Worm (Caenorhabditis elegans) whole organism, L1 larva: ENCODE data around the gene emb-8.

Experiments used
- blmp-1 ChIP-seq: fragments of 150-350 bp; optimal IDR thresholded peaks from 2 replicates; lab custom pipeline; 2014; ENCODE audit warnings: missing biosample characterization, missing genetic modification characterization
- fkh-10 ChIP-seq: sonication (generic microtip); optimal IDR thresholded peaks from 2 replicates; lab custom pipeline; 2017; ENCODE audit warnings: missing biosample characterization, missing genetic modification reagents, missing genetic modification characterization
- mab-9 ChIP-seq: fragments of 200-800 bp; sonication (Bioruptor generic); IDR thresholded peaks from 2 replicates; pipeline ENCODE4 v1.3.6; 2022; ENCODE audit warnings: missing genetic modification reagents, missing genetic modification characterization, missing compliant biosample characterization
- mep-1 ChIP-seq: fragments of 150-350 bp; optimal IDR thresholded peaks from 2 replicates; lab custom pipeline; 2014; ENCODE audit warnings: missing biosample characterization, missing genetic modification characterization
- nhr-28 ChIP-seq: fragments of 150-350 bp; optimal IDR thresholded peaks from 2 replicates; lab custom pipeline; 2014; ENCODE audit warnings: missing biosample characterization, missing genetic modification characterization
- nhr-77 ChIP-seq: fragments of 150-350 bp; optimal IDR thresholded peaks from 2 replicates; lab custom pipeline; 2014; ENCODE audit warnings: missing biosample characterization, missing genetic modification characterization
- rnt-1 ChIP-seq: sonication (generic microtip); optimal IDR thresholded peaks from 2 replicates; lab custom pipeline; 2016; ENCODE audit warnings: mild to moderate bottlenecking, missing genetic modification characterization, moderate library complexity, missing compliant biosample characterization
- sptf-1 ChIP-seq: fragments of 150-350 bp; optimal IDR thresholded peaks from 2 replicates; lab custom pipeline; 2014; ENCODE audit warnings: missing biosample characterization, missing genetic modification characterization
- tbx-2 ChIP-seq: sonication (generic microtip); optimal IDR thresholded peaks from 2 replicates; lab custom pipeline; 2016; ENCODE audit warnings: missing genetic modification characterization, missing compliant biosample characterization
- unc-30 ChIP-seq: sonication (generic microtip); optimal IDR thresholded peaks from 2 replicates; lab custom pipeline; 2017; ENCODE audit warnings: missing biosample characterization, missing genetic modification characterization
- unc-62 ChIP-seq: fragments of 150-350 bp; optimal IDR thresholded peaks from 2 replicates; lab custom pipeline; 2014; ENCODE audit warnings: missing biosample characterization, missing genetic modification reagents, missing genetic modification characterization
- ztf-11 ChIP-seq, 2 experiments: sonication (generic microtip); optimal IDR thresholded peaks; 2 replicates each; lab custom pipeline; 2016 to 2017; ENCODE audit warnings: missing genetic modification characterization in 2 of 2, missing biosample characterization in 1 of 2, missing compliant biosample characterization in 1 of 2

DNA sequence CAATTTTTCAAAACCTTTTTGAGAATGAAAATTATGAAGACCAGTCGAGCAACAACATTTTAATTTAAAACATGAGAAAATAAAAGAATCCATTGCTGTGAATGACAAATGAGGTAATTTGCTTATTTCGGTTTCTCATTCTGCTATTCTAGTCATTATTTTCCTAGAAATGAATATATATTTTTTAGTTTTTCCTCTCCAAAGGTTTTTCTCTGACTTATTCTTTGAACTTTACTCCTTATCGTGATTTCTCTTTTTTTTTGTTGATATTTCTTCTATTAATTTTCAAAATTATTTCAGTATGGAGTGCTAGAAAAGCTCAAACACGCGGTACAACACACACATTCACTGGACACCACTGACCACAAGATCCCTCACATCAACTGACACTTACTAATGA, 13.9 kb downstream of the emb-8 start, which contains the start of gene pup-2:
- TF ChIP-seq unc-62 = no peak
- TF ChIP-seq fkh-10 = no peak
- no peak for TF ChIP-seq mab-9
- TF ChIP-seq mep-1 (tag; lab: Kevin White, UChicago) = no peak
- no peak for TF ChIP-seq blmp-1
- no peak for TF ChIP-seq ztf-11 (tag; optimal IDR thresholded peaks at IDR 0.05; lab: Kevin White, UChicago)
- TF ChIP-seq sptf-1 (tag; lab: Kevin White, UChicago) = no peak
- TF ChIP-seq nhr-28 (tag; lab: Kevin White, UChicago) = no peak
- TF ChIP-seq nhr-77 = no peak
- no peak for TF ChIP-seq unc-30
- TF ChIP-seq tbx-2 (tag; lab: Kevin White, UChicago) = no peak
- no peak for TF ChIP-seq rnt-1 (tag; lab: Kevin White, UChicago)
